Worm (Caenorhabditis elegans) whole organism, L2 larva: ENCODE data around the gene nspg-14.

Experiments
- alr-1 ChIP-seq: fragments of 150-350 bp; optimal IDR thresholded peaks from 2 replicates; lab custom pipeline; 2014; ENCODE audit warnings: missing biosample characterization, missing genetic modification characterization
- blmp-1 ChIP-seq: sonication (generic microtip); optimal IDR thresholded peaks from 2 replicates; lab custom pipeline; 2017; ENCODE audit warnings: missing genetic modification characterization, mild to moderate bottlenecking, missing compliant biosample characterization, antibody characterized with exemption, moderate library complexity; ENCODE audit not compliant: insufficient read depth
- ceh-82 ChIP-seq: fragments of 150-350 bp; optimal IDR thresholded peaks from 2 replicates; lab custom pipeline; 2014; ENCODE audit warnings: missing biosample characterization, missing genetic modification characterization
- crh-2 ChIP-seq: sonication (generic microtip); optimal IDR thresholded peaks from 2 replicates; lab custom pipeline; 2017; ENCODE audit warnings: missing biosample characterization, missing genetic modification characterization
- elt-1 ChIP-seq: fragments of 150-350 bp; optimal IDR thresholded peaks from 2 replicates; lab custom pipeline; 2014; ENCODE audit warnings: missing biosample characterization, missing genetic modification characterization
- fos-1 ChIP-seq: fragments of 150-350 bp; optimal IDR thresholded peaks from 2 replicates; lab custom pipeline; 2014; ENCODE audit warnings: missing biosample characterization, missing genetic modification characterization
- nhr-23 ChIP-seq: fragments of 150-350 bp; optimal IDR thresholded peaks from 2 replicates; lab custom pipeline; 2014; ENCODE audit warnings: missing biosample characterization, missing genetic modification reagents, missing genetic modification characterization
- unc-39 ChIP-seq: fragments of 150-350 bp; optimal IDR thresholded peaks from 2 replicates; lab custom pipeline; 2014; ENCODE audit warnings: missing biosample characterization, missing genetic modification characterization
- unc-62 ChIP-seq: fragments of 150-350 bp; optimal IDR thresholded peaks from 2 replicates; lab custom pipeline; 2014; ENCODE audit warnings: missing biosample characterization, missing genetic modification reagents, missing genetic modification characterization
- ztf-1 ChIP-seq: fragments of 200-800 bp; sonication (Bioruptor generic); conservative IDR thresholded peaks from 2 replicates; pipeline ENCODE4 v1.3.6; 2022; ENCODE audit warnings: missing genetic modification characterization, missing compliant biosample characterization

ce11 chrX:5226265-5226664 lies 26.6 kb upstream of the nspg-14 start, which contains the start of gene H28G03.3:
- TF ChIP-seq ceh-82 (tag; lab: Kevin White, UChicago) (no peak), alr-1 (tag; lab: Kevin White, UChicago) (no peak), unc-62 (GFP tag; lab: Kevin White, UChicago) (no peak), blmp-1 (tag; lab: Kevin White, UChicago) (no peak), elt-1 (tag; lab: Kevin White, UChicago) (no peak), crh-2 (no peak), ztf-1 (GFP tag; lab: Robert Waterston, UW) (no peak), fos-1 (tag; lab: Kevin White, UChicago) (no peak), nhr-23 (no peak), unc-39 (tag; lab: Kevin White, UChicago) (no peak)
